Worm (Caenorhabditis elegans): ENCODE measurements around the gene F23F1.2.

F23F1.2 gene

DNA sequence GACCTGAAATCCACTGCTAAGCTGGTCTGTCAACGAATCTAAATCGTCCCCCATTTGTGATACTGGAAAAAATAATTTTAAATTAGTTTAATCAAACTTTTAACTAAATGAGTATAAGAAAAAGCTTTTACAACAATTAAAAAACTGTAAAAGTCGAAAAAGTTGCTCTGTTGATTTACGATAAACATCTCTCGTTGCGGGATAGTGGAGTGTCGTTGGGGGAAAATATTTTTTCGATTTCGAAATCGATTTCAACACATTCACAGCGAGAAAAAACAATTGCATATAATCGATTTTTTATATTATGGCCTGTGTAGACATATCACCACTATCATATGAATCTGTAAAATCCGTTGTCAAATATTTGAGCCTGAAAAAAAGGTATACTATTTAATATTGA is 2.5 kb upstream of the F23F1.2 start, which contains the start of the genes F23F1.5 and fbxc-54:
TSS of gene F23F1.5 (minus strand) at position 64 of the 400 bp plus-strand sequence.
TSS of gene fbxc-54 (plus strand) at position 199 of the 400 bp plus-strand sequence.
- TF ChIP-seq tra-4 (tag; optimal IDR thresholded peaks at IDR 0.05) (no peak), F13C5.2 (tag; optimal IDR thresholded peaks at IDR 0.05) (no peak), tbx-11 (GFP tag; IDR thresholded peaks at IDR 0.05) (no peak), aly-1 (tag; optimal IDR thresholded peaks at IDR 0.05) (no peak)

ce11 chrII:37213-37612 is 3.2 kb downstream of the F23F1.2 start, which contains the start of gene F23F1.6:
Gene F23F1.6 (minus strand): TSS chrII:37313.
- TF ChIP-seq hmg-4 (GFP tag; optimal IDR thresholded peaks at IDR 0.05) (no peak), ceh-36 (tag; optimal IDR thresholded peaks at IDR 0.05) (no peak)

ce11 chrII:39437-39836 is 5.4 kb downstream of the F23F1.2 start, which contains the start of gene spp-24:
Gene spp-24 (minus strand): TSS chrII:39537.
- TF ChIP-seq scrt-1 (GFP tag; IDR thresholded peaks at IDR 0.05) (no peak), ceh-36 (tag; optimal IDR thresholded peaks at IDR 0.05) (no peak), sea-1 (GFP tag; conservative IDR thresholded peaks at IDR 0.05) (no peak), tbx-37 (GFP tag; conservative IDR thresholded peaks at IDR 0.05) (no peak), hnd-1 (tag; optimal IDR thresholded peaks at IDR 0.05) (no peak), B0310.2 (tag; optimal IDR thresholded peaks at IDR 0.05) (no peak), hmbx-1 (tag; optimal IDR thresholded peaks at IDR 0.05) (no peak), ceh-13 (GFP tag; optimal IDR thresholded peaks at IDR 0.05) (no peak), ets-7 (tag; optimal IDR thresholded peaks at IDR 0.05) (no peak)

DNA sequence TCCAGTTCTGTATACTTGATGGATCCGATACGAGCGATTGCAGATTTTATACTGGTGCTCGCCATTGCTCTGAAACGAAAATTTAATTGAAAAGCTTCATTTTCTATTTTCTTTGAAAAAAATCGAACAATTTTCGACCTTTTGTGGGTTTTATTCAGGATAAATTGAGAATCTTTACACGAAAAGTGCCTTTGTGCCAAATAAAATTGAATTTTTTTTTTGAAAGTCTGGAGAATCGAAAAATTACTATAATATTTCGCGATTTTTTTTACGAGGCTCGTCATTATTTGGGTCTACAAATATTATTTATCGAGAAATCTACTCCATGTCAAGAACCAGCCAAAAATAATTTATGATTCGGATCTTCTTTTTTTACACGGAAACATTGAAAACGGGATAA is 7.9 kb downstream of the F23F1.2 start, which contains the start of gene F23F1.10:
TSS of gene F23F1.10 (minus strand) at position 69 of the 400 bp plus-strand sequence.
- TF ChIP-seq hmbx-1 (tag; optimal IDR thresholded peaks at IDR 0.05), result no peak
- no peak for TF ChIP-seq aly-1 (tag; optimal IDR thresholded peaks at IDR 0.05)
- TF ChIP-seq flt-1 (GFP tag; IDR thresholded peaks at IDR 0.05), result no peak
- TF ChIP-seq F13C5.2 (tag; optimal IDR thresholded peaks at IDR 0.05), result no peak
- TF ChIP-seq tra-4 (tag; optimal IDR thresholded peaks at IDR 0.05), result no peak
- TF ChIP-seq scrt-1 (GFP tag; IDR thresholded peaks at IDR 0.05), result no peak
- no peak for TF ChIP-seq hnd-1 (tag; optimal IDR thresholded peaks at IDR 0.05)
- TF ChIP-seq sea-1 (GFP tag; conservative IDR thresholded peaks at IDR 0.05), result no peak
- no peak for TF ChIP-seq ceh-13 (GFP tag; optimal IDR thresholded peaks at IDR 0.05)
- TF ChIP-seq ets-7 (tag; optimal IDR thresholded peaks at IDR 0.05), result no peak
- TF ChIP-seq tbx-11 (GFP tag; IDR thresholded peaks at IDR 0.05), result no peak
- no peak for TF ChIP-seq tbx-37 (GFP tag; conservative IDR thresholded peaks at IDR 0.05)
- TF ChIP-seq ama-1 (optimal IDR thresholded peaks at IDR 0.05), result no peak
- TF ChIP-seq ceh-36 (tag; optimal IDR thresholded peaks at IDR 0.05), result no peak
- no peak for TF ChIP-seq B0310.2 (tag; optimal IDR thresholded peaks at IDR 0.05)
- TF ChIP-seq pes-1 (GFP tag; IDR thresholded peaks at IDR 0.05), result no peak
- no peak for TF ChIP-seq hmg-4 (GFP tag; optimal IDR thresholded peaks at IDR 0.05)

- TF ChIP-seq ceh-36 (tag; optimal IDR thresholded peaks at IDR 0.05), result no peak
- no peak for TF ChIP-seq tbx-37 (GFP tag; conservative IDR thresholded peaks at IDR 0.05)
- TF ChIP-seq flt-1 (GFP tag; IDR thresholded peaks at IDR 0.05), result no peak
- TF ChIP-seq F13C5.2 (tag; optimal IDR thresholded peaks at IDR 0.05), result peak; percentile 54
- no peak for TF ChIP-seq pes-1 (GFP tag; IDR thresholded peaks at IDR 0.05)
Measured at ce11 chrII:43640-44039, 9.6 kb downstream of the F23F1.2 start, which contains the start of gene nfyc-1. Gene nfyc-1 (plus strand): TSS chrII:43907.

DNA sequence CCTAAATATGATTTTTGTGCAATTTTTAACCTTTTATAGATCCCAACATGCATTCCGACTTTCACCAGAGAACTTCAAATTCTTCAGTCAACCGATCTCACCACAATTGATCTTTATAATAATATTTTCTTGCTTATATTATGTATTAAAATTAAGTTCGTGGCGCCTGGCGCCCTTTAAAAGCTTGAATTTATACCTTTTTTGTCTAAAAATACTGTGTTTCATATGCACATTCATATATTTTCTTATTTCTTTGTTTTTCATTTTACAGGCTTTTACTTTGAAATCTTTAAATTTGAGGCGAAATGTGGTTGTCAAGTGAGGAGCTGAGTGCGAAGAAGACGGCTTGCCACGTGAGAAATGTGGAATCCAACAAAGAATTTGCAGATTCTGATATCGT is 10.7 kb downstream of the F23F1.2 start, which contains the start of gene rpoa-49:
TSS of gene rpoa-49 (plus strand) at position 301 of the 400 bp plus-strand sequence.
- TF ChIP-seq aly-1 (tag; optimal IDR thresholded peaks at IDR 0.05) (no peak), tra-4 (tag; optimal IDR thresholded peaks at IDR 0.05) (no peak), hmg-4 (GFP tag; optimal IDR thresholded peaks at IDR 0.05) (no peak), hmbx-1 (tag; optimal IDR thresholded peaks at IDR 0.05) (no peak), scrt-1 (GFP tag; IDR thresholded peaks at IDR 0.05) (no peak), ceh-13 (GFP tag; optimal IDR thresholded peaks at IDR 0.05) (no peak), pes-1 (GFP tag; IDR thresholded peaks at IDR 0.05) (no peak), ceh-36 (tag; optimal IDR thresholded peaks at IDR 0.05) (no peak), flt-1 (GFP tag; IDR thresholded peaks at IDR 0.05) (no peak)

ce11 chrII:46116-46515 is 12.1 kb downstream of the F23F1.2 start, which contains the start of gene rpt-4:
Gene rpt-4 (minus strand): TSS chrII:46216.
- no peak for TF ChIP-seq ceh-36 (tag; optimal IDR thresholded peaks at IDR 0.05)
- no peak for TF ChIP-seq sea-1 (GFP tag; conservative IDR thresholded peaks at IDR 0.05)
- TF ChIP-seq scrt-1 (GFP tag; IDR thresholded peaks at IDR 0.05), result no peak
- TF ChIP-seq tbx-37 (GFP tag; conservative IDR thresholded peaks at IDR 0.05), result no peak
- no peak for TF ChIP-seq ceh-13 (GFP tag; optimal IDR thresholded peaks at IDR 0.05)
- no peak for TF ChIP-seq pes-1 (GFP tag; IDR thresholded peaks at IDR 0.05)
- no peak for TF ChIP-seq ets-7 (tag; optimal IDR thresholded peaks at IDR 0.05)
- no peak for TF ChIP-seq aly-1 (tag; optimal IDR thresholded peaks at IDR 0.05)
- no peak for TF ChIP-seq B0310.2 (tag; optimal IDR thresholded peaks at IDR 0.05)
- TF ChIP-seq hmg-4 (GFP tag; optimal IDR thresholded peaks at IDR 0.05), result no peak
- TF ChIP-seq tra-4 (tag; optimal IDR thresholded peaks at IDR 0.05), result no peak
- TF ChIP-seq ama-1 (optimal IDR thresholded peaks at IDR 0.05), result no peak
- TF ChIP-seq flt-1 (GFP tag; IDR thresholded peaks at IDR 0.05), result no peak
- no peak for TF ChIP-seq F13C5.2 (tag; optimal IDR thresholded peaks at IDR 0.05)
- TF ChIP-seq hmbx-1 (tag; optimal IDR thresholded peaks at IDR 0.05), result no peak
- no peak for TF ChIP-seq tbx-11 (GFP tag; IDR thresholded peaks at IDR 0.05)

- TF ChIP-seq tra-4 (tag; optimal IDR thresholded peaks at IDR 0.05) (no peak), scrt-1 (GFP tag; IDR thresholded peaks at IDR 0.05) (no peak), pes-1 (GFP tag; IDR thresholded peaks at IDR 0.05) (no peak), tbx-11 (GFP tag; IDR thresholded peaks at IDR 0.05) (no peak), hmbx-1 (tag; optimal IDR thresholded peaks at IDR 0.05) (no peak), ama-1 (optimal IDR thresholded peaks at IDR 0.05) (no peak), B0310.2 (tag; optimal IDR thresholded peaks at IDR 0.05) (no peak), ceh-13 (GFP tag; optimal IDR thresholded peaks at IDR 0.05) (no peak), F13C5.2 (tag; optimal IDR thresholded peaks at IDR 0.05) (no peak), aly-1 (tag; optimal IDR thresholded peaks at IDR 0.05) (no peak), hmg-4 (GFP tag; optimal IDR thresholded peaks at IDR 0.05) (no peak), sea-1 (GFP tag; conservative IDR thresholded peaks at IDR 0.05) (no peak), tbx-37 (GFP tag; conservative IDR thresholded peaks at IDR 0.05) (no peak), ceh-36 (tag; optimal IDR thresholded peaks at IDR 0.05) (no peak), flt-1 (GFP tag; IDR thresholded peaks at IDR 0.05) (no peak), ets-7 (tag; optimal IDR thresholded peaks at IDR 0.05) (no peak), hnd-1 (tag; optimal IDR thresholded peaks at IDR 0.05) (no peak)
Measured at ce11 chrII:47280-47679, 13.3 kb downstream of the F23F1.2 start, which contains the start of gene C23H3.5. Gene C23H3.5 (plus strand): TSS chrII:47580.

Measured in whole organism, early embryonic.